Comparison of ENCODE assay signal across 1 fruit fly cellular context in genomic region chr2L:5433403-5434023, dm6.
TF ChIP-seq lines count a peak whose summit lies in the region.

No protein-coding gene starts in this region.

TF ChIP-seq in whole organism, embryonic, 481 proteins besides CTCF, POLR2A, EP300 and RAD21 (continued from another document):
- peak; percentile 41 for TF ChIP-seq CG4424 (GFP tag; optimal IDR thresholded peaks at IDR 0.05; lab: Kevin White, UChicago)
- TF ChIP-seq corto (GFP tag; optimal IDR thresholded peaks at IDR 0.05; lab: Kevin White, UChicago), result no peak
- no peak for TF ChIP-seq tll (GFP tag; optimal IDR thresholded peaks at IDR 0.05; lab: Kevin White, UChicago)
- no peak for TF ChIP-seq ab (GFP tag; optimal IDR thresholded peaks at IDR 0.05; lab: Kevin White, UChicago)
- no peak for TF ChIP-seq CG9817 (tag; optimal IDR thresholded peaks at IDR 0.05; lab: Kevin White, UChicago)
- TF ChIP-seq CG15479 (GFP tag; optimal IDR thresholded peaks at IDR 0.05; lab: Kevin White, UChicago), result no peak
- peak; percentile 35 for TF ChIP-seq CG10267 (tag; optimal IDR thresholded peaks at IDR 0.05; lab: Kevin White, UChicago)
- TF ChIP-seq CG14014 (GFP tag; IDR thresholded peaks at IDR 0.05; lab: Robert Waterston, UW), result no peak
- no peak for TF ChIP-seq CG7786 (GFP tag; optimal IDR thresholded peaks at IDR 0.05; lab: Kevin White, UChicago)
- TF ChIP-seq CG9727 (GFP tag; optimal IDR thresholded peaks at IDR 0.05; lab: Kevin White, UChicago), result peak; percentile 43
- no peak for TF ChIP-seq CG12744 (GFP tag; optimal IDR thresholded peaks at IDR 0.05; lab: Kevin White, UChicago)
- no peak for TF ChIP-seq CG15011 (GFP tag; optimal IDR thresholded peaks at IDR 0.05; lab: Kevin White, UChicago)
- peak; percentile 23 for TF ChIP-seq CG1602 (GFP tag; optimal IDR thresholded peaks at IDR 0.05; lab: Kevin White, UChicago)
- TF ChIP-seq CG9797 (GFP tag; optimal IDR thresholded peaks at IDR 0.05; lab: Kevin White, UChicago), result no peak
- no peak for TF ChIP-seq stc (GFP tag; IDR thresholded peaks at IDR 0.05; lab: Robert Waterston, UW)
- TF ChIP-seq CG1647 (GFP tag; optimal IDR thresholded peaks at IDR 0.05; lab: Kevin White, UChicago), result no peak
- no peak for TF ChIP-seq CG2199 (GFP tag; IDR thresholded peaks at IDR 0.05; lab: Robert Waterston, UW)
- TF ChIP-seq CG1024 (GFP tag; IDR thresholded peaks at IDR 0.05; lab: Robert Waterston, UW), result no peak
- no peak for TF ChIP-seq Dp (GFP tag; optimal IDR thresholded peaks at IDR 0.05; lab: Kevin White, UChicago)
- TF ChIP-seq Mes4 (GFP tag; optimal IDR thresholded peaks at IDR 0.05; lab: Kevin White, UChicago), result no peak
- peak; percentile 52 for TF ChIP-seq gem (tag; optimal IDR thresholded peaks at IDR 0.05; lab: Kevin White, UChicago)
- no peak for TF ChIP-seq CG10654 (GFP tag; optimal IDR thresholded peaks at IDR 0.05; lab: Kevin White, UChicago)
- peak; percentile 23 for TF ChIP-seq CG30403 (GFP tag; optimal IDR thresholded peaks at IDR 0.05; lab: Kevin White, UChicago)
- no peak for TF ChIP-seq Sry-β (GFP tag; optimal IDR thresholded peaks at IDR 0.05; lab: Kevin White, UChicago)
- no peak for TF ChIP-seq CG32767 (GFP tag; IDR thresholded peaks at IDR 0.05; lab: Robert Waterston, UW)
- TF ChIP-seq sqz (GFP tag; optimal IDR thresholded peaks at IDR 0.05; lab: Kevin White, UChicago), result no peak
- TF ChIP-seq CoRest (tag; optimal IDR thresholded peaks at IDR 0.05; lab: Kevin White, UChicago), result no peak
- TF ChIP-seq grau (tag; optimal IDR thresholded peaks at IDR 0.05; lab: Kevin White, UChicago), result peak; percentile 1
- TF ChIP-seq CG2116 (GFP tag; optimal IDR thresholded peaks at IDR 0.05; lab: Kevin White, UChicago), result no peak
- TF ChIP-seq D19B (GFP tag; optimal IDR thresholded peaks at IDR 0.05; lab: Kevin White, UChicago), result no peak
- no peak for TF ChIP-seq pb (GFP tag; optimal IDR thresholded peaks at IDR 0.05; lab: Kevin White, UChicago)
- no peak for TF ChIP-seq Dek (tag; optimal IDR thresholded peaks at IDR 0.05; lab: Kevin White, UChicago)
- no peak for TF ChIP-seq CG7271 (tag; optimal IDR thresholded peaks at IDR 0.05; lab: Kevin White, UChicago)
- TF ChIP-seq dpn (GFP tag; optimal IDR thresholded peaks at IDR 0.05; lab: Kevin White, UChicago), result peak in 1 of 2 experiments; percentile 15
- no peak for TF ChIP-seq danr (GFP tag; IDR thresholded peaks at IDR 0.05; lab: Robert Waterston, UW)
- no peak for TF ChIP-seq Hr39 (optimal IDR thresholded peaks at IDR 0.05; lab: Kevin White, UChicago)
- TF ChIP-seq CG3065 (GFP tag; optimal IDR thresholded peaks at IDR 0.05; lab: Kevin White, UChicago), result no peak
- TF ChIP-seq Jarid2 (GFP tag; optimal IDR thresholded peaks at IDR 0.05; lab: Kevin White, UChicago), result no peak
- TF ChIP-seq CG18764 (GFP tag; optimal IDR thresholded peaks at IDR 0.05; lab: Kevin White, UChicago), result no peak
- TF ChIP-seq Spps (tag; optimal IDR thresholded peaks at IDR 0.05; lab: Kevin White, UChicago), result no peak
- no peak for TF ChIP-seq HLHmδ (GFP tag; optimal IDR thresholded peaks at IDR 0.05; lab: Kevin White, UChicago)
- no peak for TF ChIP-seq unpg (GFP tag; optimal IDR thresholded peaks at IDR 0.05; lab: Kevin White, UChicago)
- no peak for TF ChIP-seq caup (GFP tag; optimal IDR thresholded peaks at IDR 0.05; lab: Kevin White, UChicago; ENCODE audit: severe bottlenecking)
- peak; percentile 27; the same call in 1 of the 2 replicates for TF ChIP-seq CG31441 (GFP tag; IDR thresholded peaks at IDR 0.05; lab: Robert Waterston, UW)
- TF ChIP-seq NC2β (GFP tag; optimal IDR thresholded peaks at IDR 0.05; lab: Kevin White, UChicago), result no peak
- no peak for TF ChIP-seq CG14667 (GFP tag; IDR thresholded peaks at IDR 0.05; lab: Robert Waterston, UW)
- TF ChIP-seq ase (GFP tag; IDR thresholded peaks at IDR 0.05; lab: Robert Waterston, UW), result 0 out of 3 replicates have a peak, but pooled peaks have one; percentile 11
- TF ChIP-seq CG12942 (GFP tag; optimal IDR thresholded peaks at IDR 0.05; lab: Kevin White, UChicago), result no peak
- TF ChIP-seq CG11085 (GFP tag; IDR thresholded peaks at IDR 0.05; lab: Robert Waterston, UW), result no peak
- no peak for TF ChIP-seq Dll (GFP tag; IDR thresholded peaks at IDR 0.05; lab: Robert Waterston, UW; ENCODE audit: partially characterized antibody)
- TF ChIP-seq abd-A (tag; optimal IDR thresholded peaks at IDR 0.05; lab: Kevin White, UChicago), result no peak
- TF ChIP-seq pnt (GFP tag; optimal IDR thresholded peaks at IDR 0.05; lab: Kevin White, UChicago), result no peak
- TF ChIP-seq CG10366 (GFP tag; IDR thresholded peaks at IDR 0.05; lab: Robert Waterston, UW), result no peak
- no peak for TF ChIP-seq TFAM (GFP tag; optimal IDR thresholded peaks at IDR 0.05; lab: Kevin White, UChicago)
- peak; percentile 11 for TF ChIP-seq CG1603 (tag; optimal IDR thresholded peaks at IDR 0.05; lab: Kevin White, UChicago)
- no peak for TF ChIP-seq CG3995 (GFP tag; optimal IDR thresholded peaks at IDR 0.05; lab: Kevin White, UChicago)
- no peak for TF ChIP-seq CG4730 (GFP tag; IDR thresholded peaks at IDR 0.05; lab: Robert Waterston, UW)
